Worm (Caenorhabditis elegans): ENCODE results near the gene Y71H2AM.20.
A peak's percentile ranks its signal among the peaks of the same experiment; 100 is the strongest.

The Y71H2AM.20 gene

ce11 chrIII:2804461-2804860 lies 18.7 kb upstream of the Y71H2AM.20 start:
- TF ChIP-seq C16A3.4 (tag; optimal IDR thresholded peaks at IDR 0.05) (peak; percentile 62), nhr-71 (tag; optimal IDR thresholded peaks at IDR 0.05) (peak; percentile 68), ztf-11 (tag; optimal IDR thresholded peaks at IDR 0.05) (no peak), jun-1 (tag; optimal IDR thresholded peaks at IDR 0.05) (peak; percentile 33), mep-1 (tag; optimal IDR thresholded peaks at IDR 0.05) (peak; percentile 86), nhr-11 (tag; optimal IDR thresholded peaks at IDR 0.05) (no peak), tlp-1 (tag; optimal IDR thresholded peaks at IDR 0.05) (no peak), efl-1 (optimal IDR thresholded peaks at IDR 0.05) (peak; percentile 80), efl-1 (GFP tag; optimal IDR thresholded peaks at IDR 0.05 in 1 of 2) (peak; percentile 78 to 98), skn-1 (tag; optimal IDR thresholded peaks at IDR 0.05) (peak; percentile 14), unc-86 (tag; optimal IDR thresholded peaks at IDR 0.05) (no peak), snu-23 (GFP tag; optimal IDR thresholded peaks at IDR 0.05) (peak; percentile 87), F16B12.6 (tag; optimal IDR thresholded peaks at IDR 0.05) (peak; percentile 54), nhr-90 (tag; optimal IDR thresholded peaks at IDR 0.05; ENCODE audit: poor library complexity) (peak; percentile 42), ceh-90 (tag; optimal IDR thresholded peaks at IDR 0.05) (no peak), snpc-4 (tag; optimal IDR thresholded peaks at IDR 0.05) (peak; percentile 48), ceh-63 (GFP tag; optimal IDR thresholded peaks at IDR 0.05) (no peak), elt-3 (tag; optimal IDR thresholded peaks at IDR 0.05) (peak in 2 of 6 experiments; percentile 19 to 70), tbx-2 (tag; optimal IDR thresholded peaks at IDR 0.05) (peak; percentile 48), dpl-1 (GFP tag; optimal IDR thresholded peaks at IDR 0.05) (peak; percentile 65 to 78 (median 77)), lin-13 (GFP tag; optimal IDR thresholded peaks at IDR 0.05) (peak; percentile 72), dsc-1 (tag; optimal IDR thresholded peaks at IDR 0.05) (peak; percentile 37), lin-35 (GFP tag; optimal IDR thresholded peaks at IDR 0.05) (peak; percentile 79 to 80), xbp-1 (tag; optimal IDR thresholded peaks at IDR 0.05) (peak; percentile 46), unc-62 (GFP tag; optimal IDR thresholded peaks at IDR 0.05) (no peak), ztf-4 (tag; optimal IDR thresholded peaks at IDR 0.05) (peak; percentile 40), swsn-7 (tag; optimal IDR thresholded peaks at IDR 0.05) (peak; percentile 55), nhr-20 (tag; optimal IDR thresholded peaks at IDR 0.05) (peak; percentile 68), nhr-85 (tag) (peak; percentile 78), blmp-1 (tag; optimal IDR thresholded peaks at IDR 0.05) (peak; percentile 61), irx-1 (tag; optimal IDR thresholded peaks at IDR 0.05) (peak; percentile 19), pax-3 (tag; optimal IDR thresholded peaks at IDR 0.05) (no peak), mdl-1 (tag; optimal IDR thresholded peaks at IDR 0.05) (peak in 1 of 2 experiments; percentile 74), lin-14 (GFP tag; optimal IDR thresholded peaks at IDR 0.05) (peak; percentile 90), nhr-47 (tag; optimal IDR thresholded peaks at IDR 0.05) (peak; percentile 44), grh-1 (GFP tag; IDR thresholded peaks at IDR 0.05) (peak; percentile 36; the same call in 1 of the 2 replicates), vab-15 (tag; optimal IDR thresholded peaks at IDR 0.05) (no peak), ceh-82 (tag; optimal IDR thresholded peaks at IDR 0.05) (peak in 2 of 3 experiments; percentile 36 to 41), unc-98 (GFP tag; IDR thresholded peaks at IDR 0.05) (no peak), lin-39 (tag; optimal IDR thresholded peaks at IDR 0.05) (peak; percentile 41), unc-130 (tag; optimal IDR thresholded peaks at IDR 0.05) (peak; percentile 45), sox-4 (tag; optimal IDR thresholded peaks at IDR 0.05) (no peak), nhr-19 (GFP tag; conservative IDR thresholded peaks at IDR 0.05) (peak; percentile 43), lsy-2 (tag; optimal IDR thresholded peaks at IDR 0.05) (peak; percentile 76 to 79)

Measured in whole organism, L1 larva.